Worm (Caenorhabditis elegans) whole organism, L1 larva: Measurements from ENCODE around the gene srbc-1.
A peak's percentile ranks its signal among the peaks of the same experiment; 100 is the strongest.

Source experiments
- C16A3.4 ChIP-seq: fragments of 150-350 bp; optimal IDR thresholded peaks from 2 replicates; lab custom pipeline; 2014; ENCODE audit warnings: missing biosample characterization, missing genetic modification characterization
- C34B4.2 ChIP-seq: sonication (generic microtip); optimal IDR thresholded peaks from 2 replicates; lab custom pipeline; 2017; ENCODE audit warnings: mild to moderate bottlenecking, missing genetic modification characterization, missing compliant biosample characterization
- F16B12.6 ChIP-seq: fragments of 150-350 bp; optimal IDR thresholded peaks from 2 replicates; lab custom pipeline; 2014; ENCODE audit warnings: missing biosample characterization, missing genetic modification characterization
- alr-1 ChIP-seq: fragments of 200-800 bp; sonication (Bioruptor generic); optimal IDR thresholded peaks from 2 replicates; lab custom pipeline; 2018; ENCODE audit warnings: borderline replicate concordance, mild to moderate bottlenecking, missing genetic modification characterization, missing compliant biosample characterization
- ceh-88 ChIP-seq: fragments of 200-800 bp; sonication (Bioruptor generic); IDR thresholded peaks from 2 replicates; pipeline ENCODE4 v1.3.6; 2022; ENCODE audit warnings: missing genetic modification characterization, missing compliant biosample characterization
- dsc-1 ChIP-seq: sonication (generic microtip); optimal IDR thresholded peaks from 2 replicates; lab custom pipeline; 2016; ENCODE audit warnings: mild to moderate bottlenecking, missing genetic modification characterization, missing compliant biosample characterization
- egl-13 ChIP-seq: sonication (generic microtip); optimal IDR thresholded peaks from 2 replicates; lab custom pipeline; 2016; ENCODE audit warnings: missing genotype, missing genetic modification reagents, missing genetic modification characterization, missing compliant biosample characterization
- elt-3 ChIP-seq, 6 experiments: fragments of 150-350 bp in 1 of 6; sonication (generic microtip); optimal IDR thresholded peaks; 2 replicates each; lab custom pipeline; 2017 to 2018; ENCODE audit warnings: missing biosample characterization in 6 of 6, missing genetic modification characterization in 6 of 6, inconsistent platforms in 1 of 6
- ets-5 ChIP-seq: fragments of 200-800 bp; sonication (Bioruptor generic); IDR thresholded peaks from 2 replicates; pipeline ENCODE4 v1.3.6; 2022; ENCODE audit warnings: missing genetic modification characterization, missing compliant biosample characterization
- lin-14 ChIP-seq: fragments of 200-800 bp; sonication (Bioruptor generic); optimal IDR thresholded peaks from 2 replicates; lab custom pipeline; 2018; ENCODE audit warnings: mild to moderate bottlenecking, missing genetic modification characterization, moderate library complexity, missing compliant biosample characterization
- lin-35 ChIP-seq, 2 experiments: fragments of 150-350 bp; optimal IDR thresholded peaks; 2 replicates each; lab custom pipeline; 2014; ENCODE audit warnings: missing biosample characterization in 2 of 2, missing genetic modification characterization in 2 of 2, missing genetic modification reagents in 2 of 2
- lsy-2 ChIP-seq, 2 experiments: fragments of 150-350 bp; optimal IDR thresholded peaks; 2 replicates each; lab custom pipeline; 2014; ENCODE audit warnings: missing biosample characterization in 2 of 2, missing genetic modification characterization in 2 of 2
- mab-9 ChIP-seq: fragments of 200-800 bp; sonication (Bioruptor generic); IDR thresholded peaks from 2 replicates; pipeline ENCODE4 v1.3.6; 2022; ENCODE audit warnings: missing genetic modification reagents, missing genetic modification characterization, missing compliant biosample characterization
- mep-1 ChIP-seq: fragments of 150-350 bp; optimal IDR thresholded peaks from 2 replicates; lab custom pipeline; 2014; ENCODE audit warnings: missing biosample characterization, missing genetic modification characterization
- nhr-11 ChIP-seq: fragments of 150-350 bp; optimal IDR thresholded peaks from 2 replicates; lab custom pipeline; 2014; ENCODE audit warnings: missing biosample characterization, missing genetic modification characterization
- nhr-237 ChIP-seq: fragments of 150-350 bp; optimal IDR thresholded peaks from 2 replicates; lab custom pipeline; 2014; ENCODE audit warnings: missing biosample characterization, missing genetic modification characterization
- nhr-47 ChIP-seq: sonication (generic microtip); optimal IDR thresholded peaks from 2 replicates; lab custom pipeline; 2016; ENCODE audit warnings: mild to moderate bottlenecking, missing genetic modification characterization, moderate library complexity, missing compliant biosample characterization
- nhr-71 ChIP-seq: sonication (generic microtip); optimal IDR thresholded peaks from 2 replicates; lab custom pipeline; 2016; ENCODE audit warnings: mild to moderate bottlenecking, missing genetic modification characterization, moderate library complexity, missing compliant biosample characterization
- nhr-85 ChIP-seq: sonication (generic microtip); peaks from one replicate; lab custom pipeline; 2016; ENCODE audit warnings: missing genetic modification characterization, inconsistent platforms, missing compliant biosample characterization
- nhr-90 ChIP-seq: sonication (generic microtip); optimal IDR thresholded peaks from 2 replicates; lab custom pipeline; 2016; ENCODE audit warnings: mild to moderate bottlenecking, missing genetic modification characterization, missing compliant biosample characterization; ENCODE audit not compliant: poor library complexity
- pqm-1 ChIP-seq: sonication (generic microtip); optimal IDR thresholded peaks from 3 replicates; lab custom pipeline; 2017; ENCODE audit warnings: missing biosample characterization, missing genetic modification characterization
- rnt-1 ChIP-seq: sonication (generic microtip); optimal IDR thresholded peaks from 2 replicates; lab custom pipeline; 2016; ENCODE audit warnings: mild to moderate bottlenecking, missing genetic modification characterization, moderate library complexity, missing compliant biosample characterization
- snu-23 ChIP-seq: sonication (generic microtip); optimal IDR thresholded peaks from 2 replicates; lab custom pipeline; 2016; ENCODE audit warnings: missing genetic modification characterization, missing compliant biosample characterization
- sox-4 ChIP-seq: sonication (generic microtip); optimal IDR thresholded peaks from 2 replicates; lab custom pipeline; 2016; ENCODE audit warnings: missing genetic modification characterization, missing compliant biosample characterization
- sptf-1 ChIP-seq: fragments of 150-350 bp; optimal IDR thresholded peaks from 2 replicates; lab custom pipeline; 2014; ENCODE audit warnings: missing biosample characterization, missing genetic modification characterization
- swsn-7 ChIP-seq: sonication (generic microtip); optimal IDR thresholded peaks from 2 replicates; lab custom pipeline; 2016; ENCODE audit warnings: missing genetic modification characterization, missing compliant biosample characterization
- unc-62 ChIP-seq: fragments of 150-350 bp; optimal IDR thresholded peaks from 2 replicates; lab custom pipeline; 2014; ENCODE audit warnings: missing biosample characterization, missing genetic modification reagents, missing genetic modification characterization
- unc-86 ChIP-seq: sonication (generic microtip); optimal IDR thresholded peaks from 2 replicates; lab custom pipeline; 2016; ENCODE audit warnings: missing genetic modification characterization, missing compliant biosample characterization
- unc-98 ChIP-seq: fragments of 200-800 bp; sonication (Bioruptor generic); IDR thresholded peaks from 2 replicates; pipeline ENCODE4 v1.3.6; 2022; ENCODE audit warnings: missing genetic modification characterization, missing compliant biosample characterization
- vab-15 ChIP-seq: sonication (generic microtip); optimal IDR thresholded peaks from 2 replicates; lab custom pipeline; 2017; ENCODE audit warnings: missing genotype, mild to moderate bottlenecking, missing genetic modification characterization, missing compliant biosample characterization
- ztf-11 ChIP-seq, 2 experiments: sonication (generic microtip); optimal IDR thresholded peaks; 2 replicates each; lab custom pipeline; 2016 to 2017; ENCODE audit warnings: missing genetic modification characterization in 2 of 2, missing biosample characterization in 1 of 2, missing compliant biosample characterization in 1 of 2
- ztf-4 ChIP-seq: fragments of 150-350 bp; optimal IDR thresholded peaks from 2 replicates; lab custom pipeline; 2014; ENCODE audit warnings: missing biosample characterization, missing genetic modification characterization

Gene srbc-1

ce11 chrV:3312067-3312666, 10.4 kb upstream of the srbc-1 start, which contains the start of gene arrd-18 (continued):
- TF ChIP-seq nhr-47 (peak; percentile 18), ztf-11 (tag; optimal IDR thresholded peaks at IDR 0.05; lab: Kevin White, UChicago) (no peak), unc-86 (tag; lab: Kevin White, UChicago) (no peak), dsc-1 (tag; lab: Kevin White, UChicago) (no peak), elt-3 (tag; optimal IDR thresholded peaks at IDR 0.05; lab: Kevin White, UChicago) (no peak), nhr-237 (tag; lab: Kevin White, UChicago) (no peak), nhr-11 (tag; lab: Kevin White, UChicago) (no peak), F16B12.6 (tag; lab: Kevin White, UChicago) (no peak), sox-4 (tag; lab: Kevin White, UChicago) (no peak), lin-35 (GFP tag; optimal IDR thresholded peaks at IDR 0.05; lab: Kevin White, UChicago) (no peak), pqm-1 (no peak), rnt-1 (tag; lab: Kevin White, UChicago) (peak; percentile 51), lin-14 (GFP tag; lab: Kevin White, UChicago) (peak; percentile 92), ets-5 (GFP tag; lab: Robert Waterston, UW) (no peak), mep-1 (tag; lab: Kevin White, UChicago) (no peak), alr-1 (tag; lab: Kevin White, UChicago) (no peak), C16A3.4 (tag; lab: Kevin White, UChicago) (peak; percentile 0), snu-23 (GFP tag; lab: Kevin White, UChicago) (peak; percentile 51), unc-98 (GFP tag; lab: Robert Waterston, UW) (no peak), nhr-71 (tag; lab: Kevin White, UChicago) (peak; percentile 62)

ce11 chrV:3308169-3308568, 6.4 kb upstream of the srbc-1 start, which contains the start of gene srbc-3:
srbc-3 (plus strand) TSS chrV:3308469.
- TF ChIP-seq nhr-85 (tag; lab: Kevin White, UChicago) (peak; percentile 2), ets-5 (GFP tag; lab: Robert Waterston, UW) (no peak)

- TF ChIP-seq mab-9 (no peak), unc-98 (GFP tag; lab: Robert Waterston, UW) (no peak)
Observed at ce11 chrV:3299437-3299836, 2.4 kb downstream of the srbc-1 start.

- TF ChIP-seq C34B4.2 (tag; lab: Kevin White, UChicago) (no peak), lin-14 (GFP tag; lab: Kevin White, UChicago) (no peak), nhr-90 (tag; lab: Kevin White, UChicago) (no peak), unc-62 (GFP tag; lab: Kevin White, UChicago) (no peak)
Observed at ce11 chrV:3297764-3298163, 4.0 kb downstream of the srbc-1 start, which contains the start of gene srx-122. srx-122 (minus strand) TSS chrV:3297864.

ce11 chrV:3295368-3295767, 6.4 kb downstream of the srbc-1 start:
- TF ChIP-seq mab-9 (no peak), alr-1 (tag; lab: Kevin White, UChicago) (no peak), sptf-1 (tag; lab: Kevin White, UChicago) (no peak), ztf-4 (tag; lab: Kevin White, UChicago) (no peak), lsy-2 (tag; optimal IDR thresholded peaks at IDR 0.05; lab: Kevin White, UChicago) (no peak), vab-15 (no peak), swsn-7 (tag; lab: Kevin White, UChicago) (no peak), mep-1 (tag; lab: Kevin White, UChicago) (no peak), ceh-88 (GFP tag; lab: Robert Waterston, UW) (no peak), C16A3.4 (tag; lab: Kevin White, UChicago) (no peak), egl-13 (tag; lab: Kevin White, UChicago) (no peak), ets-5 (GFP tag; lab: Robert Waterston, UW) (no peak)
